Worm (Caenorhabditis elegans) whole organism, L4/young adult: ENCODE results near the gene F01D5.7.
A peak's percentile ranks its signal among the peaks of the same experiment; 100 is the strongest.

Source experiments
- W03F9.2 ChIP-seq: fragments of 150-350 bp; optimal IDR thresholded peaks from 2 replicates; lab custom pipeline; 2014; ENCODE audit warnings: missing biosample characterization, missing genetic modification characterization
- dao-5 ChIP-seq: sonication (generic microtip); optimal IDR thresholded peaks from 2 replicates; lab custom pipeline; 2016; ENCODE audit warnings: missing genotype, missing genetic modification characterization, moderate library complexity, missing compliant biosample characterization
- him-1 ChIP-seq: sonication (generic microtip); optimal IDR thresholded peaks from 2 replicates; lab custom pipeline; 2016; ENCODE audit warnings: missing genotype, missing genetic modification reagents, missing genetic modification characterization, missing compliant biosample characterization

F01D5.7 gene

ce11 chrII:14008359-14008758 lies at the start of gene F01D5.7:
TSS of gene F01D5.7 (plus strand) at chrII:14008659.
- no peak for TF ChIP-seq dao-5 (tag; lab: Kevin White, UChicago)
- TF ChIP-seq him-1 (tag; lab: Kevin White, UChicago): no peak
- no peak for TF ChIP-seq W03F9.2

DNA sequence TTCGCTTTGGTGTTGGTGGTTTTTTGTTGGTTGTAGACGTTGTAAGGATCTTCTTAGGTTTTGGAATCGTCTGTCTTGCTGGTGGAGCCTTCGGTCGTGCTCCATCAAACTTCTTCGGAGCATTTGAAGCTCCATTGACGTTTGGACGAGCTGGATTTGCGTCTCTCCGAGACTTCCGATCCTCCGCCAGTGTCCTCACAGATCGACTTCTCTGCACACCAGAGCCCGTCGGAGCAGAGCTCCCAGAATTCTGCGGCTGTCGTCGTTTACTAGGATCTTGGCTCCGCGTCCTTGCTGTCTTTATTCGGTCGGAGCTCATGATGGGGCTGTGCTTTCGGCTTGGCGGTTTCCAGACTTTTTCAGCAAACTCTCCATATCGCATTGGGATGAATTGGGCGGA lies 46.9 kb upstream of the F01D5.7 start:
- TF ChIP-seq him-1 (tag; lab: Kevin White, UChicago): no peak
- no peak for TF ChIP-seq dao-5 (tag; lab: Kevin White, UChicago)
- no peak for TF ChIP-seq W03F9.2

DNA sequence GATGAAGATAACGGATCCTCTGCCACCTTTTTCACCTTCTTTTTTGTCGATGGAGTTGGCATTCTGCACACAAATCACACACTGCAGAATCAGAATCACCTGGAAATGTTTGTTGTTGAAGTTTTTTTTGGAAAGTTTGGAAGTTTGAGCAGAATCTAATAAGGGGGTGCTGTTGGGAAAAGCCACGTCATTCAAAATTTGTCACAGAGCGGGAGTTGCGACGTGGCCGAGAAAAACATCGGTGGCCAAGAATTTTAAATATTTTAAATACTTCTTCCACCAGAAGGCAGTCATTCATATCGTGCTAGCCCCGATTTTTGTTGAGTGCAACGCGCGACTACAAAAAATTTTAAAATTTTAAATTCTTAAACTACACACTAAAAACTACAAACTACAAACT lies 46.1 kb upstream of the F01D5.7 start, which contains the start of gene rpi-1:
Gene rpi-1 (minus strand): TSS at position 101 of the 400 bp plus-strand sequence.
- TF ChIP-seq him-1 (tag; lab: Kevin White, UChicago) (no peak), dao-5 (tag; lab: Kevin White, UChicago) (no peak), W03F9.2 (no peak)

- no peak for TF ChIP-seq him-1 (tag; lab: Kevin White, UChicago)
These were observed 44.1 kb upstream of the F01D5.7 start for ce11 chrII:13964325-13964724.

DNA sequence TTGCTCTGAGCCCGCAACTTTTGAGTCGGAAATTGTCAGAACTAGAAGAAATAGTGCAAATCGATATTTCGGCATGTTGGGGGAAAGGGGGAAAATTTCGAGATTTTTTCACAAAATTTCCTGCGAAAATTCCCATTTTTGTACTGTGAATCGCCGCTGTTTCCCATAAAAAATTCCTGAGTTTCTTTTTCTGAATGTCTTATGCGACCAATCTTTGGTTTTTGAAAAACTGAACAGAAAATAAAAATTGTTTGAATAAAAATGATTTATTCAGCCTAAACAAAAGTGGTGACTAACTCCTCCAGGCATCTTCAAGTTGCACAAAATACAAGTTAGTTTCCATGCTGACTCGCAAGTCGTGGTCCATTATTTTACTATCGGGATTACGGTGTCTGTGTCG lies 42.2 kb upstream of the F01D5.7 start, which contains the start of gene W07G1.7:
Gene W07G1.7 (minus strand): TSS at position 101 of the 400 bp plus-strand sequence.
- TF ChIP-seq W03F9.2 (no peak), dao-5 (tag; lab: Kevin White, UChicago) (no peak), him-1 (tag; lab: Kevin White, UChicago) (no peak)

DNA sequence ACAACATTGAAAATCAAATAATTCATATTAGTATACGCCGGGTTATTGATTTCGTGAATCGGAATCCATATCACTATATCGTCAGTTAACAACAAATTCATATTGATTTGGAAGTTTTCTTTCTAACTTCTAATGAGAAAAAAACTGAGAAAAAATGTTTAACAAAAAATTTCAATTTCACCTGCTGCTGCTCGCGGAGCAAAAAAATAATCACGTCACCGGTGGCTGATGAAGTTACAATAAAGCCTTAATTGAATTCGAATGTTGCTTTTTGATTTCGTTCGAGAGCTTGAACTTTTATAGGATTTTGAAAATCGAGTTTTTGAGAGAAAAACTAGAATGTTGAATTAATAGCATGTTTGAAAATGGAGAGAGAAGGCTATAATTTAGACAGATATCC lies 39.5 kb upstream of the F01D5.7 start, which contains the start of gene sre-43:
Gene sre-43 (minus strand): TSS at position 101 of the 400 bp plus-strand sequence.
- TF ChIP-seq him-1 (tag; lab: Kevin White, UChicago): no peak
- TF ChIP-seq dao-5 (tag; lab: Kevin White, UChicago): no peak
- TF ChIP-seq W03F9.2: no peak

DNA sequence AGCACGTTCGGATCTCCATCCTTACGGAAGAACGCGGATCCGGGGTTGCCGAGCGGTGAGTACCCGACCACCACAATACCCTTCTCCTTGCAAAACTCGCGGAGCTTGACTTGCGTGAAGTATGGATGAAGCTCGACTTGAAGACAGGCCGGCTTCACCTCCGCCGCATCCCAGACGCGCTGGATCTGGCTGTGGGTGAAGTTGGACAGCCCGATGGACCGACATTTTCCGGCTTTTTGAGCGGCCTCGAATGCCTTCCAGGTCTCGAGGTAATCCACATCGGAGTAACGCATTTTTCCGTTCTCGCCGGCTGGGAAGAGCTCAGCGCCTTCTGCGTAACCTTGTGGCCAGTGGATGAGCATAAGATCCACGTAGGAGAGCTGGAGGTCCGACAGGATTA lies 36.3 kb upstream of the F01D5.7 start:
- TF ChIP-seq dao-5 (tag; lab: Kevin White, UChicago) (no peak), W03F9.2 (no peak), him-1 (tag; lab: Kevin White, UChicago) (no peak)

DNA sequence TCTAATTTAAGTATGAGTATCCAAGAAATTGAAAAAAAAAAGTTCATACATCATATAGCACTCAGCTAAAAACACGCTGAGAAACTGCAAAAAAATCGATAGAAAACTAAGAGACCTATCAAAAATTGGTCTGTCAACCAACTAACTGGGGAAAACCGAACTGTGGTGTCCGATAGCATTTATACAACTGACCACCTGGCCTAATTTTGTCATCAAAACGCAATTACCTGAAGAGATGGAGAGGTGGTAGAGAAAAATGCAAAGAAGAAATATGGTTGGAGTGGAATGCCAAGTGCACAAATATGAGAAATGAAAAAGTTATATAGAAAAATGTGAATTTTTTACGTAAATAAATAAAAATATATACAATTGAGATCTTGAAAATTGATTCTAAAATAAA lies 34.9 kb upstream of the F01D5.7 start, which contains the start of gene Y39G8B.1:
Gene Y39G8B.1 (minus strand): TSS at position 299 of the 400 bp plus-strand sequence.
- no peak for TF ChIP-seq dao-5 (tag; lab: Kevin White, UChicago)
- peak; percentile 27 for TF ChIP-seq W03F9.2

- TF ChIP-seq dao-5 (tag; lab: Kevin White, UChicago) (no peak), W03F9.2 (no peak), him-1 (tag; lab: Kevin White, UChicago) (no peak)
These were observed 34.3 kb upstream of the F01D5.7 start for ce11 chrII:13974136-13974535.

- TF ChIP-seq W03F9.2 (no peak), him-1 (tag; lab: Kevin White, UChicago) (no peak), dao-5 (tag; lab: Kevin White, UChicago) (no peak)
These were observed 32.3 kb upstream of the F01D5.7 start, which contains the start of gene Y39G8B.2 for ce11 chrII:13976161-13976560. TSS of gene Y39G8B.2 (minus strand) at chrII:13976221.

DNA sequence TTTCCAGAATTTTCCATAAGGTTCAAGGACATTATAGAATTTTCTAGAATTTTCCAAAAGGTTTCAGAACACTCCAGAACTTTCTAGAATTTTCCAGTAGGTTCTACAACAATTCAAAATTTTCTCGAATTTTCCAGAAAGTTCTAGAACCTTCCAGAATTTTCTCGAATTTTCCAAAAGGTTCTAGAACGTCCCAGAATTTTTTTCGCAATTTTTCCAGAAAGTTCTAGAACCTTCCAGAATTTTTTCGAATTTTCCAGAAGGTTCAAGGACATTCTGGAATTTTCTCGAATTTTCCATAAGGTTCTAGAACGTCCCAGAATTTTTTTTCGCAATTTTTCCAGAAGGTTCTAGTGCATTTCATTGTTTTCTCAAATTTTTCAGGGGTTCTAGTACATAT lies 30.8 kb upstream of the F01D5.7 start:
- no peak for TF ChIP-seq W03F9.2
- TF ChIP-seq dao-5 (tag; lab: Kevin White, UChicago): no peak
- TF ChIP-seq him-1 (tag; lab: Kevin White, UChicago): no peak

DNA sequence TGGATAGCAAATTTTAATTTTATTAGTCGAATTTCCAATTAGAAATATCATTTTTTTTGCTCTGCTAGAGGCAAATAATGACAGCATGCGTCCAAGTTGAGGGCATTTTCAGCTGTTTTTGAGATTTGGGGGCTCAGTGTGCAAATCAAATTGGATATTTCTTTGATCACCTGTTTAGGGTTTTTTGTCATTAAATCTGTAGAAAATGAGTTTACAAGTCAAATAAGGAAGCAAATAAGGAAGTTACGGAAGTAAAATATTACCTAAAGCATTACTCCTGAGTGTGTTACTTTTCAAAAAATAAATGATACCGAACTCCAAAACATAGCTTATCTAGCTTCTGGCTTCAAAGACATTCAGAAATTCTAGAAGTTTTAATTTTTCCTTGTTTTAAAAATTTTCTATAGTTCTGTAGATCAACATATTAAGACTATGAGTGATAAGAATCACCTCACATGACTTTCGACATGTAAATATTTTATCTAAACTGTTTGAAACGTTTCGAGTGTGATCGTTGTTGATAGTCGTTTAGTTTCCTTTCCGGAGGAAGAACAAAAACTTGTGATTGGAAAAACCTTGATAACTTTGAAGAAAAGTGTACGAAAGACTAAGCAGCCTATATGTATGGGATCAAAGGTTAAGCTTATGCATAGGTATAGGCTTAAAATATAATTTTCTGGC lies 28.5 kb upstream of the F01D5.7 start, which contains the start of gene sre-48:
Gene sre-48 (minus strand): TSS at position 51 of the 681 bp plus-strand sequence.
- no peak for TF ChIP-seq W03F9.2
- TF ChIP-seq him-1 (tag; lab: Kevin White, UChicago): no peak
- no peak for TF ChIP-seq dao-5 (tag; lab: Kevin White, UChicago)

- no peak for TF ChIP-seq W03F9.2
- TF ChIP-seq dao-5 (tag; lab: Kevin White, UChicago): no peak
- TF ChIP-seq him-1 (tag; lab: Kevin White, UChicago): no peak
These were observed 27.4 kb upstream of the F01D5.7 start, which contains the start of gene Y39G8B.9 for ce11 chrII:13981097-13981496. TSS of gene Y39G8B.9 (plus strand) at chrII:13981365.

- TF ChIP-seq W03F9.2 (no peak), him-1 (tag; lab: Kevin White, UChicago) (no peak), dao-5 (tag; lab: Kevin White, UChicago) (no peak)
These were observed 26.6 kb upstream of the F01D5.7 start for ce11 chrII:13981819-13982218.

ce11 chrII:13982247-13982646 lies 26.2 kb upstream of the F01D5.7 start:
- TF ChIP-seq him-1 (tag; lab: Kevin White, UChicago) (no peak), dao-5 (tag; lab: Kevin White, UChicago) (no peak), W03F9.2 (no peak)
